Worm (Caenorhabditis elegans) whole organism, mixed stage, embryonic: Measurements from ENCODE around the gene tag-321.

Experiments used
- M03D4.4 ChIP-seq: sonication (generic microtip); optimal IDR thresholded peaks from 2 replicates; lab custom pipeline; 2017; ENCODE audit warnings: mild to moderate bottlenecking, missing genetic modification characterization, missing compliant biosample characterization
- bed-3 ChIP-seq: fragments of 200-800 bp; sonication (Bioruptor generic); optimal IDR thresholded peaks from 3 replicates; lab custom pipeline; 2018; ENCODE audit warnings: mild to moderate bottlenecking, missing genetic modification characterization, moderate library complexity, missing compliant biosample characterization
- blmp-1 ChIP-seq: fragments of 150-350 bp; optimal IDR thresholded peaks from 2 replicates; lab custom pipeline; 2014; ENCODE audit warnings: missing biosample characterization, missing genetic modification characterization
- ceh-39 ChIP-seq: fragments of 150-350 bp; optimal IDR thresholded peaks from 2 replicates; lab custom pipeline; 2014; ENCODE audit warnings: missing biosample characterization, missing genetic modification characterization
- ceh-43 ChIP-seq: fragments of 200-800 bp; sonication (Bioruptor generic); optimal IDR thresholded peaks from 2 replicates; lab custom pipeline; 2018; ENCODE audit warnings: mild to moderate bottlenecking, missing genetic modification characterization, moderate library complexity, missing compliant biosample characterization
- ceh-83 ChIP-seq: fragments of 200-800 bp; sonication (Bioruptor generic); optimal IDR thresholded peaks from 2 replicates; lab custom pipeline; 2018; ENCODE audit warnings: mild to moderate bottlenecking, missing genetic modification characterization, missing compliant biosample characterization
- ces-1 ChIP-seq: fragments of 150-350 bp; optimal IDR thresholded peaks from 2 replicates; lab custom pipeline; 2014; ENCODE audit warnings: missing biosample characterization, missing genetic modification reagents, missing genetic modification characterization
- cnd-1 ChIP-seq: fragments of 200-800 bp; sonication (Bioruptor generic); optimal IDR thresholded peaks from 2 replicates; lab custom pipeline; 2018; ENCODE audit warnings: mild to moderate bottlenecking, missing genetic modification characterization, missing compliant biosample characterization
- drap-1 ChIP-seq: fragments of 200-800 bp; sonication (Bioruptor generic); optimal IDR thresholded peaks from 3 replicates; lab custom pipeline; 2018; ENCODE audit warnings: mild to moderate bottlenecking, missing genetic modification characterization, missing compliant biosample characterization
- elt-1 ChIP-seq: sonication (generic microtip); optimal IDR thresholded peaks from 2 replicates; lab custom pipeline; 2017; ENCODE audit warnings: missing genetic modification characterization, mild to moderate bottlenecking, missing compliant biosample characterization, antibody characterized with exemption, moderate library complexity, borderline replicate concordance; ENCODE audit not compliant: insufficient read depth
- elt-3 ChIP-seq: fragments of 150-350 bp; optimal IDR thresholded peaks from 2 replicates; lab custom pipeline; 2014; ENCODE audit warnings: missing biosample characterization, missing genetic modification characterization
- flh-1 ChIP-seq: fragments of 200-800 bp; sonication (Bioruptor generic); optimal IDR thresholded peaks from 2 replicates; lab custom pipeline; 2018; ENCODE audit warnings: mild to moderate bottlenecking, missing genetic modification characterization, moderate library complexity, missing compliant biosample characterization
- ham-2 ChIP-seq: fragments of 200-800 bp; sonication (Bioruptor generic); optimal IDR thresholded peaks from 2 replicates; lab custom pipeline; 2018; ENCODE audit warnings: mild to moderate bottlenecking, missing genetic modification characterization, missing compliant biosample characterization
- hlh-1 ChIP-seq: fragments of 150-350 bp; optimal IDR thresholded peaks from 2 replicates; lab custom pipeline; 2014; ENCODE audit warnings: missing biosample characterization, missing genetic modification reagents, missing genetic modification characterization
- lin-13 ChIP-seq: fragments of 150-350 bp; optimal IDR thresholded peaks from 2 replicates; lab custom pipeline; 2014; ENCODE audit warnings: missing biosample characterization, missing genetic modification characterization
- lsy-2 ChIP-seq: fragments of 150-350 bp; optimal IDR thresholded peaks from 2 replicates; lab custom pipeline; 2014; ENCODE audit warnings: missing biosample characterization, missing genetic modification characterization
- mab-5 ChIP-seq: fragments of 150-350 bp; optimal IDR thresholded peaks from 2 replicates; lab custom pipeline; 2014; ENCODE audit warnings: missing biosample characterization, missing genetic modification characterization
- mep-1 ChIP-seq: fragments of 150-350 bp; optimal IDR thresholded peaks from 2 replicates; lab custom pipeline; 2017; ENCODE audit warnings: missing biosample characterization, missing genetic modification reagents, missing genetic modification characterization, inconsistent platforms
- mls-2 ChIP-seq: sonication (generic microtip); optimal IDR thresholded peaks from 2 replicates; lab custom pipeline; 2016; ENCODE audit warnings: mild to moderate bottlenecking, missing genetic modification characterization, moderate library complexity, missing compliant biosample characterization
- nhr-12 ChIP-seq: fragments of 150-350 bp; optimal IDR thresholded peaks from 2 replicates; lab custom pipeline; 2014; ENCODE audit warnings: missing biosample characterization, missing genetic modification characterization
- nhr-2 ChIP-seq: fragments of 150-350 bp; optimal IDR thresholded peaks from 2 replicates; lab custom pipeline; 2014; ENCODE audit warnings: missing biosample characterization, missing genetic modification characterization
- nhr-237 ChIP-seq: fragments of 150-350 bp; optimal IDR thresholded peaks from 2 replicates; lab custom pipeline; 2014; ENCODE audit warnings: missing biosample characterization, missing genetic modification characterization
- nhr-28 ChIP-seq: fragments of 150-350 bp; optimal IDR thresholded peaks from 2 replicates; lab custom pipeline; 2014; ENCODE audit warnings: missing biosample characterization, missing genetic modification characterization
- nhr-76 ChIP-seq: sonication (generic microtip); optimal IDR thresholded peaks from 2 replicates; lab custom pipeline; 2017; ENCODE audit warnings: missing biosample characterization, missing genetic modification characterization
- sem-2 ChIP-seq: fragments of 200-800 bp; sonication (Bioruptor generic); optimal IDR thresholded peaks from 2 replicates; lab custom pipeline; 2018; ENCODE audit warnings: mild to moderate bottlenecking, missing genetic modification characterization, missing compliant biosample characterization
- snpc-4 ChIP-seq: fragments of 150-350 bp; optimal IDR thresholded peaks from 2 replicates; lab custom pipeline; 2014; ENCODE audit warnings: missing biosample characterization, missing genetic modification characterization
- sptf-1 ChIP-seq: sonication (generic microtip); optimal IDR thresholded peaks from 2 replicates; lab custom pipeline; 2017; ENCODE audit warnings: mild to moderate bottlenecking, missing genetic modification characterization, moderate library complexity, missing compliant biosample characterization
- tbx-8 ChIP-seq: fragments of 200-800 bp; sonication (Bioruptor generic); optimal IDR thresholded peaks from 2 replicates; lab custom pipeline; 2018; ENCODE audit warnings: mild to moderate bottlenecking, missing genetic modification characterization, moderate library complexity, missing compliant biosample characterization
- unc-120 ChIP-seq: sonication (generic microtip); optimal IDR thresholded peaks from 2 replicates; lab custom pipeline; 2017; ENCODE audit warnings: missing genetic modification characterization, missing compliant biosample characterization; ENCODE audit not compliant: poor library complexity, severe bottlenecking
- unc-39 ChIP-seq: fragments of 150-350 bp; optimal IDR thresholded peaks from 2 replicates; lab custom pipeline; 2014; ENCODE audit warnings: missing biosample characterization, missing genetic modification characterization
- zip-8 ChIP-seq: fragments of 150-350 bp; optimal IDR thresholded peaks from 2 replicates; lab custom pipeline; 2014; ENCODE audit warnings: missing biosample characterization, missing genetic modification characterization
- ztf-11 ChIP-seq: fragments of 150-350 bp; optimal IDR thresholded peaks from 2 replicates; lab custom pipeline; 2014; ENCODE audit warnings: missing biosample characterization, missing genetic modification characterization

Gene tag-321

DNA sequence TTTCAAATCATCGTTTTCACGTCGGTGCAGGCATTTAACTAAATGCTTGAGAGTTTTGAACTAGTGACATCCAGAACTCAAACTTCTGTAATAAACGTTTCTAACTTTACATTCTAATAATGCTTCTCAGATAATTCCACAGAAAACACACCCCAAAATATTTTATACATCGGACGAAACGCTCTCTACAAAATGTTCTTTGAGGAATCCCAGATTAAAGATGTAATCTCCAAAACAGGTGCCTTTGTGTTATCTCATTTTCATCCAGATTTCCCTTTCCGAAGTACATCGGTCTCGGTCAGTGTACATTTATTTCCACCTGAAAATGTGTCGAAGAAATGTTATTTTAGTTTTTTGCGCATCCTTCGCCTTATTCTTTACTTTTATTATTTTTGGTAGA is 21.1 kb upstream of the tag-321 start, which contains the start of gene C33H5.2:
C33H5.2 (plus strand) TSS at position 301 of the 400 bp plus-strand sequence.
- TF ChIP-seq elt-1 (tag; lab: Kevin White, UChicago) (peak; percentile 64), zip-8 (tag; lab: Kevin White, UChicago) (no peak)

ce11 chrIV:7803250-7803649 is 19.6 kb upstream of the tag-321 start, which contains the start of gene C33H5.16:
Gene C33H5.16, minus strand, starts transcription at chrIV:7803350.
- TF ChIP-seq ceh-83 = no peak
- TF ChIP-seq elt-3 = no peak
- no peak for TF ChIP-seq unc-120 (tag; lab: Kevin White, UChicago)
- no peak for TF ChIP-seq nhr-2 (tag; lab: Kevin White, UChicago)

DNA sequence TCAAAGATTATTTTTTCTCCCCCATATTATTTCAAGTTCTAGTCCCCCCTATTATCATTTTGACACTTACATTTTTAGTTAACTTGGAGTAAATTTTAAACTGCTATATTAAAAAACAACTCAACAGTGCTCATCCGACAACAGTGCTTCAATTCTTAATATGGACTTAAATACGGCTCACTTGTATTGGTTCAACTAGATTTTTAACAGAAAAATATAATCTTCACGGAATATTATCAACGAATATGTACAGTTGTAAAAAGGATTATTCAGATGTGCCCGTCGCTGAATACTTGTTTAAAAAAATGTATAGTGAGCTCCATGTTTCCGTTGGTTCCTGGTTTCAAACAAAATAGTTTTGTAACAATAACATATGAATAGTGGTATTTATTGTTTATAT is 16.7 kb upstream of the tag-321 start:
- TF ChIP-seq flh-1 (GFP tag; lab: Kevin White, UChicago) (no peak), ces-1 (no peak), blmp-1 (tag; lab: Kevin White, UChicago) (no peak), hlh-1 (tag; lab: Kevin White, UChicago) (no peak), M03D4.4 (tag; lab: Kevin White, UChicago) (no peak), zip-8 (tag; lab: Kevin White, UChicago) (no peak), mls-2 (tag; lab: Kevin White, UChicago) (no peak), mep-1 (no peak), nhr-76 (tag; lab: Kevin White, UChicago) (no peak), ceh-43 (GFP tag; lab: Kevin White, UChicago) (no peak)

DNA sequence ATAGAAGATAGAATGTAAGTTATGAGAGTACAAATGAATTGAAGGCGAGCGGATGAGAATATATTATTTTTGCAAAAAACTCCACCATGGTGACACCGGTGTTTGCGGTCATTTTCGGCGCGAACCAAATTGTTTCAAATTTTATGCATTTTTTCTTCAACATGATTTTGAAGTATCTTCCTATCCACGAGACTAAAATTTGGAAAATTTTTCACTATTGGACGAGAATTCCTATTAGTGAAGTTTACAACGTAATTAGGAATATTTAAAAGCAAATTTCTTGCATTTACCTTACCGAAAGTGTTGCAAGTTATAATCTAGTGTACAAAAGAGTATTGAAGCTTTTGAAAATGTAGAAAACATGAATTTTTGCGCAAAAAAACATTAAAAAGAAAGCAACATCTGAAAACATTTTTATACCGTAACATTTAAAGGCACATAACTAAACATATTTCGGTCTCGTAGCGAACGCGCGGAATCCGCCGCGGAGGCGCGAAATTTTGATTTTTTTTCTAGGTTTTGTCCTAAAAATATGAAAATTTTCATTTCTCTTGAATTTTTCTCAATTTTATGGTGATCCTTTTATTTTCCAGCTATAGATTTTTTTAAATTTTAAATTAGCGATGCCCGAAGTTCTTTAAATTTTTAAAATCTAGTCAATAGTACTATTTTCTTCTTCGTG is 12.9 kb upstream of the tag-321 start, which contains the start of gene sgo-1:
sgo-1 (minus strand) TSS at position 51 of the 682 bp plus-strand sequence.
- TF ChIP-seq flh-1 (GFP tag; lab: Kevin White, UChicago) (no peak), bed-3 (GFP tag; lab: Kevin White, UChicago) (no peak), unc-120 (tag; lab: Kevin White, UChicago) (no peak), mab-5 (no peak), ham-2 (no peak), snpc-4 (tag; lab: Kevin White, UChicago) (no peak), nhr-2 (tag; lab: Kevin White, UChicago) (no peak), tbx-8 (no peak), lsy-2 (tag; lab: Kevin White, UChicago) (no peak), ces-1 (no peak), zip-8 (tag; lab: Kevin White, UChicago) (no peak), sem-2 (no peak), elt-1 (tag; lab: Kevin White, UChicago) (no peak), ceh-39 (no peak), mls-2 (tag; lab: Kevin White, UChicago) (no peak), nhr-76 (tag; lab: Kevin White, UChicago) (no peak), drap-1 (GFP tag; lab: Kevin White, UChicago) (no peak), unc-39 (tag; lab: Kevin White, UChicago) (no peak)

ce11 chrIV:7794709-7795108 is 11.1 kb upstream of the tag-321 start, which contains the start of gene ntp-1:
Gene ntp-1, minus strand, starts transcription at chrIV:7794809.
- TF ChIP-seq ztf-11 (tag; lab: Kevin White, UChicago) (no peak), blmp-1 (tag; lab: Kevin White, UChicago) (no peak), mab-5 (no peak)

ce11 chrIV:7791821-7792446 is 8.3 kb upstream of the tag-321 start, which contains the start of gene C33H5.13:
Gene C33H5.13, minus strand, starts transcription at chrIV:7792263.
- TF ChIP-seq nhr-28 (tag; lab: Kevin White, UChicago) = no peak
- TF ChIP-seq flh-1 (GFP tag; lab: Kevin White, UChicago) = no peak
- TF ChIP-seq ceh-43 (GFP tag; lab: Kevin White, UChicago) = no peak
- no peak for TF ChIP-seq lin-13
- TF ChIP-seq sem-2 = no peak
- TF ChIP-seq bed-3 (GFP tag; lab: Kevin White, UChicago) = no peak
- TF ChIP-seq ham-2 = no peak
- no peak for TF ChIP-seq ces-1
- TF ChIP-seq nhr-237 = no peak
- TF ChIP-seq ztf-11 (tag; lab: Kevin White, UChicago) = no peak
- TF ChIP-seq mab-5 = no peak
- TF ChIP-seq elt-3 = no peak
- no peak for TF ChIP-seq cnd-1 (tag; lab: Kevin White, UChicago)
- no peak for TF ChIP-seq snpc-4 (tag; lab: Kevin White, UChicago)
- TF ChIP-seq mls-2 (tag; lab: Kevin White, UChicago) = no peak
- no peak for TF ChIP-seq nhr-12 (tag; lab: Kevin White, UChicago)
- TF ChIP-seq lsy-2 (tag; lab: Kevin White, UChicago) = no peak
- no peak for TF ChIP-seq nhr-76 (tag; lab: Kevin White, UChicago)
- no peak for TF ChIP-seq sptf-1 (tag; lab: Kevin White, UChicago)
